Worm (Caenorhabditis elegans) whole organism, L2 larva: Measurements from ENCODE around the gene med-2.

Experiments
- egl-27 ChIP-seq: sonication (generic microtip); optimal IDR thresholded peaks from 3 replicates; lab custom pipeline; 2017; ENCODE audit warnings: missing biosample characterization, missing genetic modification reagents, missing genetic modification characterization
- lin-39 ChIP-seq: fragments of 150-350 bp; optimal IDR thresholded peaks from 2 replicates; lab custom pipeline; 2014; ENCODE audit warnings: missing biosample characterization, missing genetic modification reagents, missing genetic modification characterization
- nhr-237 ChIP-seq: fragments of 150-350 bp; optimal IDR thresholded peaks from 2 replicates; lab custom pipeline; 2014; ENCODE audit warnings: missing biosample characterization, missing genetic modification characterization
- nhr-6 ChIP-seq: fragments of 150-350 bp; optimal IDR thresholded peaks from 2 replicates; lab custom pipeline; 2014; ENCODE audit warnings: missing biosample characterization, missing genetic modification characterization
- sma-9 ChIP-seq, 2 experiments: fragments of 150-350 bp in 1 of 2; sonication (generic microtip) in 1 of 2; optimal IDR thresholded peaks; 2 replicates each; lab custom pipeline; 2014 to 2016; ENCODE audit warnings: missing genetic modification characterization in 2 of 2, mild to moderate bottlenecking in 1 of 2, missing biosample characterization in 1 of 2, missing compliant biosample characterization in 1 of 2, missing genetic modification reagents in 1 of 2, moderate library complexity in 1 of 2
- zag-1 ChIP-seq: fragments of 150-350 bp; optimal IDR thresholded peaks from 2 replicates; lab custom pipeline; 2014; ENCODE audit warnings: missing biosample characterization, missing genetic modification characterization
- ztf-11 ChIP-seq: sonication (generic microtip); optimal IDR thresholded peaks from 2 replicates; lab custom pipeline; 2017; ENCODE audit warnings: missing biosample characterization, missing genetic modification characterization

DNA sequence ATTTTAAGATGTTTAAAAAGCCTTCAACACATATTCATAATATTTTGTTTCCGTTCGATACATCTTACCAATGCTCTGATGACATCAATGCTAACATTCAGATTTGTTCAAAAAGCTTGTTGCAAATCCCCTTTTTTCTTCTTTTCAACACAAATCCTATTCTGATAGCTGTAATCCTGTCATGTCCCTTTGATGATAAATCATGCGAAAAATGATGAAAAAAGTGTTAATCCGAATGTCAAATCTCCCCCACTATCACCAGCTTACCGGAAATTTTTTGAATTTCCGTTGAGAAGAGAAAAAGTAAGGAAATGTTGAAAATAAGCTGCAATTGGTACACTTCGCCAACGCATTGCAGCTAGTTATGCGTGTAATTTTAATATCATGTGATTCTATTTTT is 2.6 kb upstream of the med-2 start:
- TF ChIP-seq nhr-237 (tag; lab: Kevin White, UChicago): no peak
- no peak for TF ChIP-seq ztf-11 (tag; lab: Kevin White, UChicago)
- no peak for TF ChIP-seq sma-9 (GFP tag; optimal IDR thresholded peaks at IDR 0.05; lab: Kevin White, UChicago)
- TF ChIP-seq sma-9 (tag; optimal IDR thresholded peaks at IDR 0.05; lab: Kevin White, UChicago): no peak
- no peak for TF ChIP-seq zag-1
- TF ChIP-seq lin-39: no peak
- no peak for TF ChIP-seq egl-27 (tag; lab: Kevin White, UChicago)
- no peak for TF ChIP-seq nhr-6
